Worm (Caenorhabditis elegans): Measurements from ENCODE around the gene F49H12.2.

ce11 chrX:2041448-2042138 is 43.5 kb upstream of the F49H12.2 start:
- TF ChIP-seq aly-2 (tag; optimal IDR thresholded peaks at IDR 0.05): no peak
- TF ChIP-seq elt-3 (tag; optimal IDR thresholded peaks at IDR 0.05): no peak
- TF ChIP-seq unc-62 (GFP tag; optimal IDR thresholded peaks at IDR 0.05): no peak
- no peak for TF ChIP-seq pqm-1 (tag; optimal IDR thresholded peaks at IDR 0.05)
- no peak for TF ChIP-seq fos-1 (tag; optimal IDR thresholded peaks at IDR 0.05)
- no peak for TF ChIP-seq nhr-43 (tag; optimal IDR thresholded peaks at IDR 0.05; ENCODE audit: poor library complexity, severe bottlenecking)
- no peak for TF ChIP-seq lsy-12 (tag; optimal IDR thresholded peaks at IDR 0.05)
- TF ChIP-seq ceh-16 (tag; optimal IDR thresholded peaks at IDR 0.05): no peak
- TF ChIP-seq nhr-12 (tag; optimal IDR thresholded peaks at IDR 0.05): no peak
- no peak for TF ChIP-seq daf-12 (tag; optimal IDR thresholded peaks at IDR 0.05)
